Worm (Caenorhabditis elegans) whole organism, L4 larva: Measurements from ENCODE around the gene gst-35.

Experiments
- D1046.2 ChIP-seq: fragments of 200-800 bp; sonication (Bioruptor generic); IDR thresholded peaks from 2 replicates; pipeline ENCODE4 v1.3.6; 2022; ENCODE audit warnings: missing genetic modification characterization, missing compliant biosample characterization
- F10B5.3 ChIP-seq: sonication (generic microtip); optimal IDR thresholded peaks from 2 replicates; lab custom pipeline; 2016; ENCODE audit warnings: mild to moderate bottlenecking, missing genetic modification characterization, missing compliant biosample characterization
- F37D6.2 ChIP-seq: sonication (generic microtip); optimal IDR thresholded peaks from 2 replicates; lab custom pipeline; 2016; ENCODE audit warnings: mild to moderate bottlenecking, missing genetic modification characterization, missing compliant biosample characterization
- F49E8.2 ChIP-seq: sonication (generic microtip); optimal IDR thresholded peaks from 2 replicates; lab custom pipeline; 2016; ENCODE audit warnings: missing compliant biosample characterization, mild to moderate bottlenecking, missing genetic modification characterization, borderline replicate concordance
- T26A8.4 ChIP-seq: fragments of 200-800 bp; sonication (Bioruptor generic); IDR thresholded peaks from 2 replicates; pipeline ENCODE4 v1.3.6; 2022; ENCODE audit warnings: missing genetic modification characterization, missing compliant biosample characterization
- Y48G9A.11 ChIP-seq: fragments of 200-800 bp; sonication (Bioruptor generic); IDR thresholded peaks from 2 replicates; pipeline ENCODE4 v1.3.6; 2022; ENCODE audit warnings: missing genetic modification reagents, missing genetic modification characterization, missing compliant biosample characterization
- ZK546.5 ChIP-seq, 2 experiments: sonication (generic microtip); optimal IDR thresholded peaks; 2 replicates each; lab custom pipeline; 2017; ENCODE audit warnings: missing biosample characterization in 2 of 2, missing genetic modification characterization in 2 of 2
- aha-1 ChIP-seq: fragments of 150-350 bp; peaks from one replicate; lab custom pipeline; 2014; ENCODE audit warnings: missing biosample characterization, missing genetic modification characterization
- aly-2 ChIP-seq: sonication (generic microtip); optimal IDR thresholded peaks from 2 replicates; lab custom pipeline; 2018; ENCODE audit warnings: missing biosample characterization, missing genetic modification characterization
- ceh-44 ChIP-seq: fragments of 200-800 bp; sonication (Bioruptor generic); IDR thresholded peaks from 2 replicates; pipeline ENCODE4 v1.3.6; 2022; ENCODE audit warnings: missing genetic modification reagents, missing genetic modification characterization, missing compliant biosample characterization
- daf-16 ChIP-seq, 3 experiments: sonication (generic microtip); optimal IDR thresholded peaks; 2 replicates each; lab custom pipeline; 2016 to 2017; ENCODE audit warnings: missing genetic modification characterization in 3 of 3, missing genetic modification reagents in 3 of 3, mild to moderate bottlenecking in 2 of 3, missing compliant biosample characterization in 2 of 3, missing biosample characterization in 1 of 3, moderate library complexity in 1 of 3
- dmd-6 ChIP-seq: fragments of 200-800 bp; sonication (Bioruptor generic); IDR thresholded peaks from 2 replicates; pipeline ENCODE4 v1.3.6; 2022; ENCODE audit warnings: missing genetic modification reagents, missing genetic modification characterization, missing compliant biosample characterization
- dve-1 ChIP-seq: sonication (generic microtip); optimal IDR thresholded peaks from 2 replicates; lab custom pipeline; 2017; ENCODE audit warnings: antibody characterized with exemption, mild to moderate bottlenecking, missing genetic modification characterization, missing compliant biosample characterization; ENCODE audit not compliant: insufficient read depth
- egl-43 ChIP-seq: fragments of 200-800 bp; sonication (Bioruptor generic); IDR thresholded peaks from 2 replicates; pipeline ENCODE4 v1.3.6; 2022; ENCODE audit warnings: missing genetic modification reagents, missing genetic modification characterization, missing compliant biosample characterization
- fkh-10 ChIP-seq: fragments of 150-350 bp; optimal IDR thresholded peaks from 2 replicates; lab custom pipeline; 2014; ENCODE audit warnings: missing biosample characterization, missing genetic modification reagents, missing genetic modification characterization
- hif-1 ChIP-seq, 2 experiments: sonication (generic microtip); optimal IDR thresholded peaks; 2 replicates each; lab custom pipeline; 2016 to 2017; ENCODE audit warnings: missing compliant biosample characterization in 2 of 2, missing genetic modification characterization in 2 of 2, missing genetic modification reagents in 2 of 2, missing genotype in 2 of 2, mild to moderate bottlenecking in 1 of 2
- hlh-11 ChIP-seq: fragments of 200-800 bp; sonication (Bioruptor generic); optimal IDR thresholded peaks from 2 replicates; lab custom pipeline; 2018; ENCODE audit warnings: mild to moderate bottlenecking, missing genetic modification characterization, missing compliant biosample characterization
- hmg-1.1 ChIP-seq: fragments of 200-800 bp; sonication (Bioruptor generic); IDR thresholded peaks from 2 replicates; pipeline ENCODE4 v1.3.6; 2022; ENCODE audit warnings: missing genetic modification reagents, missing genetic modification characterization, missing compliant biosample characterization
- jun-1 ChIP-seq: fragments of 150-350 bp; optimal IDR thresholded peaks from 2 replicates; lab custom pipeline; 2014; ENCODE audit warnings: missing biosample characterization, missing genetic modification reagents, missing genetic modification characterization
- lin-1 ChIP-seq: fragments of 200-800 bp; sonication (Bioruptor generic); IDR thresholded peaks from 2 replicates; pipeline ENCODE4 v1.3.6; 2022; ENCODE audit warnings: missing genetic modification reagents, missing genetic modification characterization, missing compliant biosample characterization
- lin-13 ChIP-seq: fragments of 150-350 bp; optimal IDR thresholded peaks from 2 replicates; lab custom pipeline; 2014; ENCODE audit warnings: missing biosample characterization, missing genetic modification reagents, missing genetic modification characterization
- lin-39 ChIP-seq: fragments of 150-350 bp; optimal IDR thresholded peaks from 2 replicates; lab custom pipeline; 2014; ENCODE audit warnings: missing biosample characterization, missing genetic modification reagents, missing genetic modification characterization
- lsy-2 ChIP-seq, 2 experiments: fragments of 150-350 bp in 1 of 2; sonication (generic microtip) in 1 of 2; optimal IDR thresholded peaks; 2 replicates each; lab custom pipeline; 2014 to 2017; ENCODE audit warnings: missing biosample characterization in 2 of 2, missing genetic modification characterization in 2 of 2
- madf-9 ChIP-seq: fragments of 200-800 bp; sonication (Bioruptor generic); conservative IDR thresholded peaks from 2 replicates; pipeline ENCODE4 v1.3.6; 2022; ENCODE audit warnings: missing genetic modification reagents, missing genetic modification characterization, missing compliant biosample characterization
- mdl-1 ChIP-seq, 2 experiments: fragments of 150-350 bp in 1 of 2; sonication (generic microtip) in 1 of 2; optimal IDR thresholded peaks; 2 replicates each; lab custom pipeline; 2014 to 2017; ENCODE audit warnings: missing biosample characterization in 2 of 2, missing genetic modification characterization in 2 of 2
- mes-2 ChIP-seq: sonication (generic microtip); optimal IDR thresholded peaks from 2 replicates; lab custom pipeline; 2016; ENCODE audit warnings: missing genotype, mild to moderate bottlenecking, missing genetic modification characterization, missing compliant biosample characterization; ENCODE audit not compliant: poor library complexity, severe bottlenecking
- mxl-2 ChIP-seq: fragments of 200-800 bp; sonication (Bioruptor generic); conservative IDR thresholded peaks from 2 replicates; pipeline ENCODE4 v1.3.6; 2022; ENCODE audit warnings: missing genetic modification reagents, missing genetic modification characterization, missing compliant biosample characterization
- mxl-3 ChIP-seq: fragments of 200-800 bp; sonication (Bioruptor generic); optimal IDR thresholded peaks from 2 replicates; lab custom pipeline; 2018; ENCODE audit warnings: mild to moderate bottlenecking, missing genetic modification characterization, missing compliant biosample characterization
- nhr-102 ChIP-seq: sonication (generic microtip); optimal IDR thresholded peaks from 2 replicates; lab custom pipeline; 2016; ENCODE audit warnings: mild to moderate bottlenecking, missing genetic modification characterization, moderate library complexity, missing compliant biosample characterization
- nhr-11 ChIP-seq: fragments of 150-350 bp; optimal IDR thresholded peaks from 2 replicates; lab custom pipeline; 2014; ENCODE audit warnings: missing biosample characterization, missing genetic modification characterization
- nhr-28 ChIP-seq: fragments of 150-350 bp; optimal IDR thresholded peaks from 2 replicates; lab custom pipeline; 2014; ENCODE audit warnings: missing biosample characterization, missing genetic modification characterization
- nhr-42 ChIP-seq: fragments of 200-800 bp; sonication (Bioruptor generic); IDR thresholded peaks from 2 replicates; pipeline ENCODE4 v1.3.6; 2022; ENCODE audit warnings: missing genetic modification characterization, missing compliant biosample characterization
- nhr-76 ChIP-seq: fragments of 150-350 bp; optimal IDR thresholded peaks from 2 replicates; lab custom pipeline; 2014; ENCODE audit warnings: missing biosample characterization, missing genetic modification characterization
- nhr-77 ChIP-seq: fragments of 150-350 bp; optimal IDR thresholded peaks from 2 replicates; lab custom pipeline; 2014; ENCODE audit warnings: missing biosample characterization, missing genetic modification characterization
- pha-4 ChIP-seq, 2 experiments: fragments of 150-350 bp in 1 of 2; fragments of 200-800 bp in 1 of 2; sonication (Bioruptor generic) in 1 of 2; IDR thresholded peaks in 1 of 2; optimal IDR thresholded peaks in 1 of 2; 2 replicates each; pipeline versions ENCODE4 v1.3.6 to Lab custom; 2014 to 2022; ENCODE audit warnings: missing genetic modification characterization in 2 of 2, missing genetic modification reagents in 2 of 2, missing biosample characterization in 1 of 2, missing compliant biosample characterization in 1 of 2
- rbr-2 ChIP-seq: sonication (generic microtip); optimal IDR thresholded peaks from 2 replicates; lab custom pipeline; 2016; ENCODE audit warnings: missing genotype, missing genetic modification characterization, missing compliant biosample characterization
- set-16 ChIP-seq: fragments of 200-800 bp; sonication (Bioruptor generic); IDR thresholded peaks from 2 replicates; pipeline ENCODE4 v1.3.6; 2022; ENCODE audit warnings: missing genetic modification reagents, missing genetic modification characterization, missing compliant biosample characterization
- skn-1 ChIP-seq: fragments of 150-350 bp; optimal IDR thresholded peaks from 2 replicates; lab custom pipeline; 2014; ENCODE audit warnings: missing biosample characterization, missing genetic modification characterization
- snpc-4 ChIP-seq: fragments of 150-350 bp; optimal IDR thresholded peaks from 2 replicates; lab custom pipeline; 2014; ENCODE audit warnings: missing biosample characterization, missing genetic modification characterization
- spr-1 ChIP-seq: sonication (generic microtip); optimal IDR thresholded peaks from 2 replicates; lab custom pipeline; 2016; ENCODE audit warnings: mild to moderate bottlenecking, missing genetic modification characterization, missing compliant biosample characterization
- unc-130 ChIP-seq: sonication (generic microtip); optimal IDR thresholded peaks from 2 replicates; lab custom pipeline; 2016; ENCODE audit warnings: missing genetic modification reagents, missing genetic modification characterization, missing compliant biosample characterization
- unc-62 ChIP-seq, 3 experiments: fragments of 150-350 bp in 1 of 3; sonication (generic microtip); optimal IDR thresholded peaks in 2 of 3; peaks in 1 of 3; 1 replicate in 1 of 3; 2 replicates in 2 of 3; lab custom pipeline; 2014 to 2017; ENCODE audit warnings: missing biosample characterization in 3 of 3, missing genetic modification characterization in 3 of 3, missing genetic modification reagents in 3 of 3, missing genotype in 1 of 3
- zfp-2 ChIP-seq: sonication (generic microtip); optimal IDR thresholded peaks from 2 replicates; lab custom pipeline; 2016; ENCODE audit warnings: mild to moderate bottlenecking, missing genetic modification characterization, missing compliant biosample characterization
- zfp-3 ChIP-seq: fragments of 200-800 bp; sonication (Bioruptor generic); conservative IDR thresholded peaks from 2 replicates; pipeline ENCODE4 v1.3.6; 2022; ENCODE audit warnings: missing genetic modification reagents, missing genetic modification characterization, missing compliant biosample characterization

Gene gst-35

DNA sequence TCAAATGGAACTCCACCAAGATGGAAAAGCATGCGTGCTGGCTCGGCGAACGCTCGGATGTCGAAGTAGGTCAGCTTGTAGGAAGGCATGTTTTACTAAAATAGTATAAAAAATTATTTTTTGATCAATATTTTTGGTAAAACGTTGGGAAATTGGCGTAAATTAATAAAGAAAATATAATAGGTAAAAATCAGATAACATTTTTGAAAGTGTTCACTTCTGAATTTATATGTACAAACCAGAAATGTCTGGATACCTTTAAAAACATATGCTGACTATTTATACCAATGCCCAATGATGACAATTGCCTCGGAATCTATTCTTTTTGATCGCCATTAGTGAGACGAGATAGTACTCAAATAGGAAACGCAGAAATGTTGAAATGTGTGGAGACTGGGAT is at the start of gene gst-35:
TSS of gene gst-35 (minus strand) at position 101 of the 400 bp plus-strand sequence.
- TF ChIP-seq lin-39 (tag; lab: Kevin White, UChicago) (no peak), mdl-1 (tag; optimal IDR thresholded peaks at IDR 0.05; lab: Kevin White, UChicago) (no peak), F49E8.2 (tag; lab: Kevin White, UChicago) (no peak), D1046.2 (GFP tag; lab: Robert Waterston, UW) (no peak), zfp-3 (no peak), hmg-1.1 (no peak), dve-1 (tag; lab: Kevin White, UChicago) (no peak), nhr-11 (tag; lab: Kevin White, UChicago) (no peak), nhr-76 (no peak), unc-62 (GFP tag; optimal IDR thresholded peaks at IDR 0.05 in 1 of 2; lab: Kevin White, UChicago) (no peak), unc-62 (tag; optimal IDR thresholded peaks at IDR 0.05; lab: Kevin White, UChicago) (no peak), madf-9 (no peak), nhr-42 (GFP tag; lab: Robert Waterston, UW) (no peak), lin-1 (GFP tag; lab: Robert Waterston, UW) (no peak), ZK546.5 (tag; optimal IDR thresholded peaks at IDR 0.05; lab: Kevin White, UChicago) (no peak), mxl-2 (GFP tag; lab: Robert Waterston, UW) (no peak)

DNA sequence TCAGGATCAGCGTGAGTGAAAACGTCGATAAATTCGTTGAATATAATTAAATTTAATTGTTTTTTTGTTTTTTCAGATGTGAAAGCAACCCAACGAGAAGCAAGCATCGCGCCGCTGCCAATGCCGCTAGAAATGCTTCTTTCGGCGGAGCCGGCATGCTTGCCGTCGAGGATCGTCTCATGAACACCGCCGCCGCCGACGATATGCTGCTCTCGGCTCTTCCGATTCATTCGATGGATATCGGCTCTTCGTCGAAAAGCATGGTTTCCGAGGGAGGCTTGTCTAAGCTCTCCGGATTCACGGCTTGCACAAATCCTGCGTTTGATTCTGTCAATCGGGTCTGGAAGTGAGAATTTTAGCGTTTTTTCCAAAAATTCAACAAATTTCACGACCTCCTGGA is 48.0 kb upstream of the gst-35 start:
- peak; percentile 80 for TF ChIP-seq set-16 (GFP tag; lab: Robert Waterston, UW)
- TF ChIP-seq F10B5.3: no peak
- 0 out of 2 replicates have a peak, but pooled peaks have one; percentile 30 for TF ChIP-seq D1046.2 (GFP tag; lab: Robert Waterston, UW)
- TF ChIP-seq ceh-44: 0 out of 2 replicates have a peak, but pooled peaks have one; percentile 25
- peak; percentile 49; the same call in 1 of the 2 replicates for TF ChIP-seq egl-43 (GFP tag; lab: Robert Waterston, UW)

DNA sequence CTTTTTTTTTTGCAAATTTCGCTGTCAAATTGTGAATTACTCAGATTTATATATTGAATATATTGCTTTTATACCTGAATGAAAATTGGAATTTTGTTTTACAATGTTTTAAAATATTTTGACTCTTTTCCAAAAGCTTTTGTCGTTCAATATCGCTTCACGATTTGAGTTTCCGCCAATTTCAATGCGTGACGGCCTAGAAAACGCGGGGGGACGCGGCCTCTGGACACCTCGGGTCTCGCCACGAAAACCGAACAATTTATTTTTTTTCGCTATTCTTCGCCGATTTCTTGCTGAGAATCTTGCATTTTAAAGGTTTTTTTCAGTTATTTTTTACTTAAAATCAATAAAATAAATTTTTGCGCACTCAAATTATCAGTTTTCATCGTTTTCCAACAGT is 47.5 kb upstream of the gst-35 start, which contains the start of gene Y46E12BL.2:
TSS of gene Y46E12BL.2 (plus strand) at position 243 of the 400 bp plus-strand sequence.
- no peak for TF ChIP-seq jun-1 (tag; lab: Kevin White, UChicago)
- TF ChIP-seq unc-130 (GFP tag; lab: Kevin White, UChicago): peak; percentile 90
- TF ChIP-seq mdl-1 (tag; optimal IDR thresholded peaks at IDR 0.05; lab: Kevin White, UChicago): peak in 1 of 2 experiments; percentile 17
- peak; percentile 87 for TF ChIP-seq nhr-77 (tag; lab: Kevin White, UChicago)
- peak; percentile 76 for TF ChIP-seq lin-13 (GFP tag; lab: Kevin White, UChicago)
- TF ChIP-seq daf-16 (GFP tag; optimal IDR thresholded peaks at IDR 0.05; lab: Kevin White, UChicago): no peak
- TF ChIP-seq daf-16 (tag; optimal IDR thresholded peaks at IDR 0.05; lab: Kevin White, UChicago): peak; percentile 45
- TF ChIP-seq rbr-2: peak; percentile 64
- TF ChIP-seq ZK546.5 (tag; optimal IDR thresholded peaks at IDR 0.05; lab: Kevin White, UChicago): no peak
- no peak for TF ChIP-seq zfp-3
- peak; percentile 98 for TF ChIP-seq mes-2 (tag; lab: Kevin White, UChicago)
- 0 out of 2 replicates have a peak, but pooled peaks have one; percentile 39 for TF ChIP-seq nhr-42 (GFP tag; lab: Robert Waterston, UW)
- peak; percentile 43 for TF ChIP-seq nhr-28 (tag; lab: Kevin White, UChicago)
- TF ChIP-seq mxl-3: peak; percentile 22
- peak; percentile 24 for TF ChIP-seq nhr-102 (tag; lab: Kevin White, UChicago)
- TF ChIP-seq hlh-11: peak; percentile 45
- TF ChIP-seq zfp-2 (tag; lab: Kevin White, UChicago): no peak
- peak in 1 of 2 experiments; percentile 57 for TF ChIP-seq unc-62 (GFP tag; optimal IDR thresholded peaks at IDR 0.05 in 1 of 2; lab: Kevin White, UChicago)
- no peak for TF ChIP-seq unc-62 (tag; optimal IDR thresholded peaks at IDR 0.05; lab: Kevin White, UChicago)
- peak in 1 of 2 experiments; percentile 85 for TF ChIP-seq lsy-2 (tag; optimal IDR thresholded peaks at IDR 0.05; lab: Kevin White, UChicago)
- peak; percentile 55 for TF ChIP-seq F49E8.2 (tag; lab: Kevin White, UChicago)
- peak in 1 of 2 experiments; percentile 84 for TF ChIP-seq hif-1 (tag; optimal IDR thresholded peaks at IDR 0.05; lab: Kevin White, UChicago)
- no peak for TF ChIP-seq skn-1 (tag; lab: Kevin White, UChicago)
- TF ChIP-seq dmd-6 (GFP tag; lab: Robert Waterston, UW): peak; percentile 33; the same call in 1 of the 2 replicates
- no peak for TF ChIP-seq aly-2
- TF ChIP-seq pha-4 (GFP tag; IDR thresholded peaks at IDR 0.05; lab: Robert Waterston, UW): peak; percentile 54; the same call in 1 of the 2 replicates
- no peak for TF ChIP-seq pha-4 (tag; optimal IDR thresholded peaks at IDR 0.05; lab: Kevin White, UChicago)
- peak; percentile 10 for TF ChIP-seq spr-1 (tag; lab: Kevin White, UChicago)
- TF ChIP-seq F37D6.2 (tag; lab: Kevin White, UChicago): peak; percentile 14
- peak; percentile 78 for TF ChIP-seq Y48G9A.11
- TF ChIP-seq fkh-10 (GFP tag; lab: Kevin White, UChicago): peak; percentile 64
- TF ChIP-seq aha-1 (tag; lab: Kevin White, UChicago): peak; percentile 93
- TF ChIP-seq snpc-4: no peak
- TF ChIP-seq T26A8.4 (GFP tag; lab: Robert Waterston, UW): peak; percentile 66
- TF ChIP-seq ceh-44: peak; percentile 64; the same call in 1 of the 2 replicates
